Worm (Caenorhabditis elegans) whole organism, midembryonic: Measurements from ENCODE around the gene Y39B6A.9.

Source experiments
- T22C8.4 ChIP-seq: fragments of 200-800 bp; sonication (Bioruptor generic); IDR thresholded peaks from 2 replicates; pipeline ENCODE4 v1.3.6; 2022; ENCODE audit warnings: missing genetic modification characterization, missing compliant biosample characterization
- cog-1 ChIP-seq: sonication (generic microtip); optimal IDR thresholded peaks from 2 replicates; lab custom pipeline; 2016; ENCODE audit warnings: missing genetic modification characterization, missing compliant biosample characterization
- flt-1 ChIP-seq: fragments of 200-800 bp; sonication (Bioruptor generic); IDR thresholded peaks from 2 replicates; pipeline ENCODE4 v1.3.6; 2022; ENCODE audit warnings: missing genetic modification characterization, missing compliant biosample characterization
- klf-2 ChIP-seq: fragments of 200-800 bp; sonication (Bioruptor generic); conservative IDR thresholded peaks from 2 replicates; pipeline ENCODE4 v1.3.6; 2022; ENCODE audit warnings: missing genetic modification reagents, missing genetic modification characterization, missing compliant biosample characterization
- med-1 ChIP-seq: sonication (generic microtip); optimal IDR thresholded peaks from 2 replicates; lab custom pipeline; 2017; ENCODE audit warnings: missing genetic modification characterization, mild to moderate bottlenecking, missing compliant biosample characterization, antibody characterized with exemption, missing genetic modification reagents; ENCODE audit not compliant: insufficient read depth
- tab-1 ChIP-seq: fragments of 200-800 bp; sonication (Bioruptor generic); IDR thresholded peaks from 2 replicates; pipeline ENCODE4 v1.3.6; 2022; ENCODE audit warnings: missing genetic modification characterization, missing compliant biosample characterization
- ztf-23 ChIP-seq: fragments of 200-800 bp; sonication (Bioruptor generic); IDR thresholded peaks from 2 replicates; pipeline ENCODE4 v1.3.6; 2022; ENCODE audit warnings: missing genetic modification reagents, missing genetic modification characterization, missing compliant biosample characterization
- ztf-29 ChIP-seq: fragments of 200-800 bp; sonication (Bioruptor generic); IDR thresholded peaks from 2 replicates; pipeline ENCODE4 v1.3.6; 2022; ENCODE audit warnings: missing genetic modification reagents, missing genetic modification characterization, missing compliant biosample characterization

- TF ChIP-seq cog-1 (tag; lab: Kevin White, UChicago), result no peak
- TF ChIP-seq ztf-29, result no peak
- no peak for TF ChIP-seq klf-2 (GFP tag; lab: Robert Waterston, UW)
- no peak for TF ChIP-seq ztf-23 (GFP tag; lab: Robert Waterston, UW)
- TF ChIP-seq flt-1 (GFP tag; lab: Robert Waterston, UW), result no peak
- no peak for TF ChIP-seq med-1 (GFP tag; lab: Kevin White, UChicago)
- TF ChIP-seq tab-1 (GFP tag; lab: Robert Waterston, UW), result no peak
- TF ChIP-seq T22C8.4 (GFP tag; lab: Robert Waterston, UW), result peak; percentile 43; the same call in 1 of the 2 replicates
Measured at ce11 chrV:19119260-19119659, 17.0 kb upstream of the Y39B6A.9 start, which contains the start of gene Y39B6A.13.
